Worm (Caenorhabditis elegans): ENCODE measurements around the gene clc-23.

- TF ChIP-seq ama-1 (optimal IDR thresholded peaks at IDR 0.05) = no peak
- no peak for TF ChIP-seq B0310.2 (tag; optimal IDR thresholded peaks at IDR 0.05)
- TF ChIP-seq tbx-11 (GFP tag; IDR thresholded peaks at IDR 0.05) = no peak
- no peak for TF ChIP-seq ceh-36 (tag; optimal IDR thresholded peaks at IDR 0.05)
- no peak for TF ChIP-seq hmg-4 (GFP tag; optimal IDR thresholded peaks at IDR 0.05)
- no peak for TF ChIP-seq tbx-37 (GFP tag; conservative IDR thresholded peaks at IDR 0.05)
- no peak for TF ChIP-seq ceh-13 (GFP tag; optimal IDR thresholded peaks at IDR 0.05)
- TF ChIP-seq sea-1 (GFP tag; conservative IDR thresholded peaks at IDR 0.05) = no peak
- no peak for TF ChIP-seq tra-4 (tag; optimal IDR thresholded peaks at IDR 0.05)
- TF ChIP-seq scrt-1 (GFP tag; IDR thresholded peaks at IDR 0.05) = no peak
- TF ChIP-seq aly-1 (tag; optimal IDR thresholded peaks at IDR 0.05) = no peak
- no peak for TF ChIP-seq F13C5.2 (tag; optimal IDR thresholded peaks at IDR 0.05)
- no peak for TF ChIP-seq flt-1 (GFP tag; IDR thresholded peaks at IDR 0.05)
Observed at ce11 chrIII:1008091-1008490, 12.7 kb upstream of the clc-23 start, which contains the start of gene clc-27.

All from whole organism, early embryonic.